Worm (Caenorhabditis elegans) whole organism, early embryonic: Measurements from ENCODE around the gene F07A11.5.
A peak's percentile ranks its signal among the peaks of the same experiment; 100 is the strongest.

Experiments
- B0310.2 ChIP-seq: sonication (generic microtip); optimal IDR thresholded peaks from 2 replicates; lab custom pipeline; 2016; ENCODE audit warnings: mild to moderate bottlenecking, missing genetic modification characterization, missing compliant biosample characterization
- F13C5.2 ChIP-seq: sonication (generic microtip); optimal IDR thresholded peaks from 2 replicates; lab custom pipeline; 2017; ENCODE audit warnings: mild to moderate bottlenecking, missing genetic modification characterization, inconsistent platforms, missing compliant biosample characterization
- aly-1 ChIP-seq: sonication (generic microtip); optimal IDR thresholded peaks from 2 replicates; lab custom pipeline; 2016; ENCODE audit warnings: missing genetic modification characterization, missing compliant biosample characterization
- ama-1 ChIP-seq: fragments of 150-350 bp; optimal IDR thresholded peaks from 2 replicates; lab custom pipeline; 2014
- ceh-13 ChIP-seq: fragments of 200-800 bp; sonication (Bioruptor generic); optimal IDR thresholded peaks from 2 replicates; lab custom pipeline; 2018; ENCODE audit warnings: mild to moderate bottlenecking, missing genetic modification characterization, missing compliant biosample characterization
- ceh-36 ChIP-seq: sonication (generic microtip); optimal IDR thresholded peaks from 2 replicates; lab custom pipeline; 2016; ENCODE audit warnings: missing genetic modification characterization, inconsistent platforms, missing compliant biosample characterization
- ets-7 ChIP-seq: sonication (generic microtip); optimal IDR thresholded peaks from 2 replicates; lab custom pipeline; 2016; ENCODE audit warnings: missing genotype, missing genetic modification characterization, missing compliant biosample characterization
- flt-1 ChIP-seq: fragments of 200-800 bp; sonication (Bioruptor generic); IDR thresholded peaks from 2 replicates; pipeline ENCODE4 v1.3.6; 2022; ENCODE audit warnings: missing genetic modification characterization, missing compliant biosample characterization
- hmbx-1 ChIP-seq: sonication (generic microtip); optimal IDR thresholded peaks from 2 replicates; lab custom pipeline; 2016; ENCODE audit warnings: mild to moderate bottlenecking, missing genetic modification characterization, missing compliant biosample characterization
- hmg-4 ChIP-seq: fragments of 200-800 bp; sonication (Bioruptor generic); optimal IDR thresholded peaks from 2 replicates; lab custom pipeline; 2018; ENCODE audit warnings: mild to moderate bottlenecking, missing genetic modification characterization, missing compliant biosample characterization
- hnd-1 ChIP-seq: sonication (generic microtip); optimal IDR thresholded peaks from 2 replicates; lab custom pipeline; 2016; ENCODE audit warnings: missing genetic modification characterization, missing compliant biosample characterization
- pes-1 ChIP-seq: fragments of 200-800 bp; sonication (Bioruptor generic); IDR thresholded peaks from 2 replicates; pipeline ENCODE4 v1.3.6; 2022; ENCODE audit warnings: missing genetic modification reagents, missing genetic modification characterization, missing compliant biosample characterization
- scrt-1 ChIP-seq: fragments of 200-800 bp; sonication (Bioruptor generic); IDR thresholded peaks from 2 replicates; pipeline ENCODE4 v1.3.6; 2022; ENCODE audit warnings: missing genetic modification characterization, missing compliant biosample characterization
- sea-1 ChIP-seq: fragments of 200-800 bp; sonication (Bioruptor generic); conservative IDR thresholded peaks from 2 replicates; pipeline ENCODE4 v1.3.6; 2022; ENCODE audit warnings: missing genetic modification characterization, missing compliant biosample characterization
- tbx-11 ChIP-seq: fragments of 200-800 bp; sonication (Bioruptor generic); IDR thresholded peaks from 2 replicates; pipeline ENCODE4 v1.3.6; 2022; ENCODE audit warnings: missing genetic modification characterization, missing compliant biosample characterization
- tbx-37 ChIP-seq: fragments of 200-800 bp; sonication (Bioruptor generic); conservative IDR thresholded peaks from 2 replicates; pipeline ENCODE4 v1.3.6; 2022; ENCODE audit warnings: missing genetic modification reagents, missing genetic modification characterization, missing compliant biosample characterization
- tra-4 ChIP-seq: sonication (generic microtip); optimal IDR thresholded peaks from 2 replicates; lab custom pipeline; 2017; ENCODE audit warnings: missing genetic modification characterization, missing compliant biosample characterization

The F07A11.5 gene

DNA sequence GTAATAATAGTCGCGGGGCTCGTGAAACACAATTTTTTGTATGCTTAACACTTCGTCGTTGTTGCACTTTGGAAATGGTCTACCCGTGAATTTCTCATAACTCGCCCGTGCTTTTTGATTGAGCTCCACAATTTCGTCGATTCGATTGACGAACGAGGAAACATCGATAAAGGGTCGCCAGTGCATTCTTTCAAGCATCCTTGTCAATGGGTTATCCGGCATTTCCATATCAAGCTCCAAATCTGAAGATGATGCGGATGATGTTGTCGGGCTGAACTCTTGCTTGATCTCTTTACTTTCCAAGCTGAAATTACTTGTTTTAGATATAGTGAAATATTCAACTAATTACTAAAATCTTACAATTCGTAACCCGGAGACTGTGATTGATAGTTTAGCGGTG, 15.8 kb downstream of the F07A11.5 start:
- TF ChIP-seq aly-1 (tag; lab: Kevin White, UChicago) (no peak), ama-1 (no peak), ets-7 (tag; lab: Kevin White, UChicago) (no peak), hmbx-1 (tag; lab: Kevin White, UChicago) (no peak), scrt-1 (GFP tag; lab: Robert Waterston, UW) (no peak), pes-1 (GFP tag; lab: Robert Waterston, UW) (no peak)

DNA sequence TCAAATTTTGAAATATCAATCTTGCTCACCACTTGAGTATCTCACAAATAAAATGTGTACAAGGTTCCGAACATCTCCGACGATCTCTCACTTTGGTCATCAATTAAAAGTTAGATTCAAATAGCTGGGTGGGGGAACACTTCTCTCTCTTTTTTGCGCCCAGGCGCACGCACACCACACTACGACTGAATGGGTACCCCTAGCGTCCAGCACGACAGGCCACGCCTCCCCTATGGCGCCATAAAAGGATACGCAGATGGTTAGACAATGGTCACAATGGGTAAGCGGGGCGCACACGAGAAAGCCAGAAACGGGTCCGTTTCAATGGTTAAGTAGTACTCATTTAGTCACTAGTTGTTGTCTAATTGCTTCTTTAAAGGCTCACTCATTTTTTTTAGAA, 17.9 kb downstream of the F07A11.5 start:
- no peak for TF ChIP-seq ceh-36 (tag; lab: Kevin White, UChicago)
- 0 out of 2 replicates have a peak, but pooled peaks have one; percentile 9 for TF ChIP-seq sea-1 (GFP tag; lab: Robert Waterston, UW)
- peak; percentile 8 for TF ChIP-seq B0310.2 (tag; lab: Kevin White, UChicago)
- peak; percentile 3 for TF ChIP-seq hmg-4 (GFP tag; lab: Kevin White, UChicago)

DNA sequence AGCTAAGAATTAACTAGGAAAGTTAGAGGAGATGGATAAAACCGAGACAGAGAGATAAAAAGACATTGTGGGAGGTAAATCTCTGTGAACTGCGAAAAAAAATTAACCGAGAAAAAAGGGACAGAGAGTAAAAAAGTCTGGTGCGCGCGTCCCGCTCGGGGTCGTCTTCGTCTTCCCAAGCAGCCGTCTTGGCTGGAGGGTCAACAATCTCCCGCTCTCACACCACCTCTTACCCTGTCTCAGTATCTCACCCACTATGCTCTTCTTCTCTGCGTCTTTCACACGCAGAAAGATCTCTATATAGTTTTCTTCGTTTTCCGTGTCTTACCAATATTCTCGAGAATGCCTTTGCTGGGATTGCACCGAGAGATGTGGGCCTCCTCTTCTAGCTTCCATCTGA, 20.6 kb downstream of the F07A11.5 start:
- TF ChIP-seq hmg-4 (GFP tag; lab: Kevin White, UChicago) = peak; percentile 63
- no peak for TF ChIP-seq B0310.2 (tag; lab: Kevin White, UChicago)

DNA sequence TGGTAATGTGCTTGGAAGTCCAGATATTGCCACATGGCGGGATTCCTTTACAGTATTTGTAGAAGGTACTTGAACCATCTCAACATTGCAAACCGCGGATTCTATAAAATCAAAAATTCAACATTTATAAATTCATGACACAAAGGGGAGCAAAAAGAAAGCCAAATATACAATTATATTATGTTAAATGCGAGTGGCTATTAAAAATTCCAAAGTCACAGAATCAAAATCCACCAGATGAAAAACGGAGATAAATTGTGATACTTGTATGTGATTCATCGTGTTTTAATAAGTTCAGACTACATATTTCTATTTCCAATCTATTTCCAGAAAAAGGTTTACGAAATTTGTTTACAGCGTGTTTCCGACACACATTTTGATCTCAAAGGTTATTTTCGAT, 21.4 kb downstream of the F07A11.5 start, which contains the start of gene din-1:
TSS of gene din-1 (minus strand) at position 101 of the 400 bp plus-strand sequence.
- TF ChIP-seq F13C5.2 (tag; lab: Kevin White, UChicago) = no peak
- TF ChIP-seq flt-1 (GFP tag; lab: Robert Waterston, UW) = no peak
- no peak for TF ChIP-seq sea-1 (GFP tag; lab: Robert Waterston, UW)
- TF ChIP-seq aly-1 (tag; lab: Kevin White, UChicago) = no peak
- TF ChIP-seq tbx-37 (GFP tag; lab: Robert Waterston, UW) = no peak
- no peak for TF ChIP-seq ets-7 (tag; lab: Kevin White, UChicago)

DNA sequence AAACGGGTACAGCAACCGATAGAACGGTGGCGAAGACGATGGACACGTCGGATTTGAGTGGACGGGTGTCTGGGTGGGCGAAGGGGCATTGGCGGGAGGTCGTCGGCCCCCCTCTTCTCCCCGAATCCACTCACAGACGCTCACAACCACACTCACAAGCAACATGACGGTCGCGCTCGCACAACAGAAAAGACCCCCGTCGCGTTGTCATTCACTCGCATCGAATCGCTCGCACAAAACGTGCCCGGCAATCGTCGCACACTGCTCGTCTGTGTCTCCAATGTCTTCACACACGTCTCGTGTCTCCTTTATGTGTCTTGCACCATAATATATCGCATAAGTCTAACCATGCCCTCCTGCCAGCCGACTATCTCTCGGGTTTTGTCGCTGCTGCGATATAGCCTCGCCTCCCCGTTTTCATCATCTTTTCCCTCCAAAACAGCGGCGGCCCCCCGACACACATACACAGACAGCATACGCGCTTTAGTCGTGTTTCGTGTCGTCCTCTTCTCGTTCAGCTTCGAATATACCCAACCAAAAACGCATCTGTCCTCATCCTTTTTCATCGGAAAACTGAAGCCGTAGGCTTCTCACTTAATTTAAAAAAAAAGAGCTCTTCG, 22.1 kb downstream of the F07A11.5 start:
- TF ChIP-seq hmg-4 (GFP tag; lab: Kevin White, UChicago) (peak; percentile 90), B0310.2 (tag; lab: Kevin White, UChicago) (peak; percentile 66), F13C5.2 (tag; lab: Kevin White, UChicago) (peak; percentile 23), hnd-1 (tag; lab: Kevin White, UChicago) (no peak), sea-1 (GFP tag; lab: Robert Waterston, UW) (0 out of 2 replicates have a peak, but pooled peaks have one; percentile 13), ceh-13 (GFP tag; lab: Kevin White, UChicago) (no peak), ceh-36 (tag; lab: Kevin White, UChicago) (peak; percentile 2), tbx-37 (GFP tag; lab: Robert Waterston, UW) (no peak), flt-1 (GFP tag; lab: Robert Waterston, UW) (peak; percentile 4; the same call in 1 of the 2 replicates), scrt-1 (GFP tag; lab: Robert Waterston, UW) (0 out of 2 replicates have a peak, but pooled peaks have one; percentile 50), tbx-11 (GFP tag; lab: Robert Waterston, UW) (no peak), ets-7 (tag; lab: Kevin White, UChicago) (peak; percentile 36)

DNA sequence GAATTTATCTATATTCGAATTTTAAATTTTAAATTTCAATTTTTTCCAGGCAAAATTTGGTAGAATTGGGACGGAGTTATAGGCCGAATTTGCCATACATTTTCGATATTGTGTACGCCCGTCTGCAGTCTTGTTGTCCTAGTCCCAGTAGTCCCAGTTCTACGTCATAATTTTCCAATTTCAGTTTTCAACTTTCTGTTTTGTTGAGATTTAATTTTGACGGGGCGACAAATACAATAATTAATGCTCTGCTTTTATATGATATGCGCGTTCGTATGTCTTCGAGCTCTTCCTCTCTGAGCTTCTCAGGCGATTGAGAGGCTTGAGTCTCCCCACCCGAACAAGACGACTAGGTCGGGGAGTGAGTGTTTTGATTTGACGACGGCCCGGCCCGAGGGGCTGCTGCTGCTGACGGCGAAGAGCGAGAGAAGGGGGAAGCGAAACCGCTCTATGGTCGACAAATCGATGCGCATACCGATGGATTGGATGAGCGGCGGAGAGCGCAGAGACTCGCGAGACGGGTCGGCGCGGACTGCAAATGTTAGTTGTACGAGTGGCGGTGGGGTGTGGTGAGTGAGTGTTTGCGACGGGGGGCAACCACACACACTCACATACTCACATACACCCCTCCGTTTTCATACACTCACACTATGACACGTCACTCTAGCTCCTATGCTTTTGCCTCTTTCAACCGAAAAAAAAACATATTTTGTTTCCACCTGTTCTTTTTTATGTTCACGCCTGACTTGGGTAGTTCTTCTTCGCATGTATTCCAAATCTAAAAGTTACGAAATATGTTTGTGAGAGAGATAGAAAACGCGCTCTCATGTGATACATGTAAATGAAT, 22.8 kb downstream of the F07A11.5 start:
- TF ChIP-seq aly-1 (tag; lab: Kevin White, UChicago) = peak; percentile 61
- TF ChIP-seq ets-7 (tag; lab: Kevin White, UChicago) = peak; percentile 37
- peak; percentile 92 for TF ChIP-seq hmg-4 (GFP tag; lab: Kevin White, UChicago)
- no peak; the same call in 1 of the 2 replicates for TF ChIP-seq pes-1 (GFP tag; lab: Robert Waterston, UW)
- no peak for TF ChIP-seq B0310.2 (tag; lab: Kevin White, UChicago)
- peak; percentile 70 for TF ChIP-seq sea-1 (GFP tag; lab: Robert Waterston, UW)
- peak; percentile 60 for TF ChIP-seq ama-1
- peak; percentile 55; the same call in 1 of the 2 replicates for TF ChIP-seq tbx-11 (GFP tag; lab: Robert Waterston, UW)
- no peak for TF ChIP-seq hmbx-1 (tag; lab: Kevin White, UChicago)
- TF ChIP-seq tbx-37 (GFP tag; lab: Robert Waterston, UW) = no peak
- TF ChIP-seq scrt-1 (GFP tag; lab: Robert Waterston, UW) = peak; percentile 58; the same call in 1 of the 2 replicates
- TF ChIP-seq hnd-1 (tag; lab: Kevin White, UChicago) = peak; percentile 15
- peak; percentile 83 for TF ChIP-seq F13C5.2 (tag; lab: Kevin White, UChicago)
- peak; percentile 39 for TF ChIP-seq ceh-13 (GFP tag; lab: Kevin White, UChicago)
- peak; percentile 8 for TF ChIP-seq tra-4
- TF ChIP-seq flt-1 (GFP tag; lab: Robert Waterston, UW) = peak; percentile 57
- TF ChIP-seq ceh-36 (tag; lab: Kevin White, UChicago) = no peak

DNA sequence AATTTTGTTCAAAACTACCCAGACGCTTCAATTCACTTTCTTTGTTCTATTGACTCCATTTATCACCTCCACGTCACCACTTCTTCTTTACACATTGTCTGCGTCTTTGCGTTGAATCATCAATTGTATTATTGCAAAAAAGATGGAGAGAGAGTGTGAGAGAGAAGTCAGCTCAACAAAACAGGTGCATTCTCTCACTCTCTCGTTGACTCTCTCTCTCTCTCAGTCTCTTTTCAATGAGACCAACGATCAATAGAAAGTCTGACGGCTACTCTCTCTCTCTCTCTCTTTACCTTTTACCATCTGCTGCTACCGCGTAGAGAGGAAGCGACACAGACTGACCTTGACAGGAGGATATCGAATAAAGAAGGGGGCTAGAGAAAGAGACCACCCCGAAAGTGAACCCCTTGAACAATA, 23.7 kb downstream of the F07A11.5 start:
- TF ChIP-seq hnd-1 (tag; lab: Kevin White, UChicago) = no peak
- TF ChIP-seq ama-1 = peak; percentile 90
- TF ChIP-seq F13C5.2 (tag; lab: Kevin White, UChicago) = peak; percentile 37
- no peak for TF ChIP-seq B0310.2 (tag; lab: Kevin White, UChicago)
- no peak for TF ChIP-seq sea-1 (GFP tag; lab: Robert Waterston, UW)
- peak; percentile 7 for TF ChIP-seq ets-7 (tag; lab: Kevin White, UChicago)
- TF ChIP-seq pes-1 (GFP tag; lab: Robert Waterston, UW) = no peak
- TF ChIP-seq tbx-37 (GFP tag; lab: Robert Waterston, UW) = no peak
- TF ChIP-seq hmg-4 (GFP tag; lab: Kevin White, UChicago) = peak; percentile 74
- TF ChIP-seq tra-4 = no peak
- TF ChIP-seq hmbx-1 (tag; lab: Kevin White, UChicago) = no peak
- 0 out of 2 replicates have a peak, but pooled peaks have one; percentile 40 for TF ChIP-seq scrt-1 (GFP tag; lab: Robert Waterston, UW)
- no peak for TF ChIP-seq tbx-11 (GFP tag; lab: Robert Waterston, UW)
- no peak for TF ChIP-seq ceh-13 (GFP tag; lab: Kevin White, UChicago)
- TF ChIP-seq ceh-36 (tag; lab: Kevin White, UChicago) = peak; percentile 35
- no peak for TF ChIP-seq aly-1 (tag; lab: Kevin White, UChicago)
- 0 out of 2 replicates have a peak, but pooled peaks have one; percentile 10 for TF ChIP-seq flt-1 (GFP tag; lab: Robert Waterston, UW)
